Worm (Caenorhabditis elegans) whole organism, L3 larva: ENCODE measurements around the gene pmp-5.

Experiments
- aly-2 ChIP-seq: fragments of 150-350 bp; optimal IDR thresholded peaks from 2 replicates; lab custom pipeline; 2014; ENCODE audit warnings: missing biosample characterization, missing genetic modification characterization
- ama-1 ChIP-seq: fragments of 150-350 bp; optimal IDR thresholded peaks from 2 replicates; lab custom pipeline; 2018
- ceh-82 ChIP-seq: fragments of 150-350 bp; optimal IDR thresholded peaks from 2 replicates; lab custom pipeline; 2014; ENCODE audit warnings: missing biosample characterization, missing genetic modification characterization
- ceh-9 ChIP-seq: sonication (generic microtip); optimal IDR thresholded peaks from 2 replicates; lab custom pipeline; 2018; ENCODE audit warnings: missing biosample characterization, missing genetic modification characterization
- daf-12 ChIP-seq: fragments of 150-350 bp; optimal IDR thresholded peaks from 2 replicates; lab custom pipeline; 2014; ENCODE audit warnings: missing biosample characterization, missing genetic modification reagents, missing genetic modification characterization
- egl-27 ChIP-seq: sonication (generic microtip); optimal IDR thresholded peaks from 4 replicates; lab custom pipeline; 2017; ENCODE audit warnings: missing biosample characterization, missing genetic modification reagents, missing genetic modification characterization
- egl-5 ChIP-seq: fragments of 150-350 bp; optimal IDR thresholded peaks from 2 replicates; lab custom pipeline; 2017; ENCODE audit warnings: missing biosample characterization, missing genetic modification reagents, missing genetic modification characterization, inconsistent platforms
- elt-2 ChIP-seq: sonication (generic microtip); optimal IDR thresholded peaks from 2 replicates; lab custom pipeline; 2016; ENCODE audit warnings: missing genetic modification reagents, mild to moderate bottlenecking, missing genetic modification characterization, missing compliant biosample characterization
- elt-3 ChIP-seq, 3 experiments: fragments of 150-350 bp in 1 of 3; sonication (generic microtip) in 2 of 3; optimal IDR thresholded peaks; 2 replicates in 2 of 3; 4 replicates in 1 of 3; lab custom pipeline; 2014 to 2017; ENCODE audit warnings: missing biosample characterization in 3 of 3, missing genetic modification characterization in 3 of 3
- fkh-10 ChIP-seq: sonication (generic microtip); optimal IDR thresholded peaks from 2 replicates; lab custom pipeline; 2017; ENCODE audit warnings: missing biosample characterization, missing genetic modification reagents, missing genetic modification characterization
- fkh-2 ChIP-seq: fragments of 150-350 bp; optimal IDR thresholded peaks from 2 replicates; lab custom pipeline; 2014; ENCODE audit warnings: missing biosample characterization, missing genetic modification reagents, missing genetic modification characterization
- fos-1 ChIP-seq: fragments of 150-350 bp; optimal IDR thresholded peaks from 2 replicates; lab custom pipeline; 2014; ENCODE audit warnings: missing biosample characterization, missing genetic modification characterization
- hmg-11 ChIP-seq: sonication (generic microtip); optimal IDR thresholded peaks from 2 replicates; lab custom pipeline; 2016; ENCODE audit warnings: missing genetic modification characterization, missing compliant biosample characterization
- lin-39 ChIP-seq: fragments of 150-350 bp; optimal IDR thresholded peaks from 2 replicates; lab custom pipeline; 2018; ENCODE audit warnings: missing biosample characterization, missing genetic modification reagents, missing genetic modification characterization
- lsy-12 ChIP-seq: sonication (generic microtip); optimal IDR thresholded peaks from 2 replicates; lab custom pipeline; 2016; ENCODE audit warnings: mild to moderate bottlenecking, missing genetic modification characterization, missing compliant biosample characterization
- mml-1 ChIP-seq: fragments of 150-350 bp; sonication (generic microtip); optimal IDR thresholded peaks from 3 replicates; lab custom pipeline; 2014; ENCODE audit warnings: missing biosample characterization, missing genetic modification characterization
- nfya-1 ChIP-seq: sonication (generic microtip); optimal IDR thresholded peaks from 2 replicates; lab custom pipeline; 2017; ENCODE audit warnings: missing genetic modification characterization, mild to moderate bottlenecking, missing compliant biosample characterization, antibody characterized with exemption, moderate library complexity; ENCODE audit not compliant: insufficient read depth
- nhr-11 ChIP-seq: fragments of 150-350 bp; optimal IDR thresholded peaks from 2 replicates; lab custom pipeline; 2014; ENCODE audit warnings: missing biosample characterization, missing genetic modification characterization
- nhr-237 ChIP-seq: fragments of 150-350 bp; optimal IDR thresholded peaks from 2 replicates; lab custom pipeline; 2014; ENCODE audit warnings: missing biosample characterization, missing genetic modification characterization
- nhr-25 ChIP-seq: sonication (generic microtip); optimal IDR thresholded peaks from 2 replicates; lab custom pipeline; 2017; ENCODE audit warnings: missing biosample characterization, missing genetic modification characterization
- nhr-28 ChIP-seq: fragments of 150-350 bp; optimal IDR thresholded peaks from 2 replicates; lab custom pipeline; 2014; ENCODE audit warnings: missing biosample characterization, missing genetic modification characterization
- nhr-43 ChIP-seq: sonication (generic microtip); optimal IDR thresholded peaks from 2 replicates; lab custom pipeline; 2016; ENCODE audit warnings: mild to moderate bottlenecking, missing genetic modification characterization, missing compliant biosample characterization; ENCODE audit not compliant: poor library complexity, severe bottlenecking
- nhr-67 ChIP-seq: fragments of 150-350 bp; optimal IDR thresholded peaks from 2 replicates; lab custom pipeline; 2014; ENCODE audit warnings: missing biosample characterization, missing genetic modification characterization
- nhr-76 ChIP-seq: fragments of 150-350 bp; sonication (generic microtip); optimal IDR thresholded peaks from 5 replicates; lab custom pipeline; 2014; ENCODE audit warnings: missing biosample characterization, missing genetic modification characterization
- nhr-77 ChIP-seq: fragments of 150-350 bp; optimal IDR thresholded peaks from 2 replicates; lab custom pipeline; 2014; ENCODE audit warnings: missing biosample characterization, missing genetic modification characterization
- pha-4 ChIP-seq: fragments of 150-350 bp; optimal IDR thresholded peaks from 2 replicates; lab custom pipeline; 2014; ENCODE audit warnings: missing biosample characterization, missing genetic modification reagents, missing genetic modification characterization
- pqm-1 ChIP-seq: fragments of 150-350 bp; optimal IDR thresholded peaks from 2 replicates; lab custom pipeline; 2017; ENCODE audit warnings: missing biosample characterization, missing genetic modification characterization, inconsistent platforms
- tbx-2 ChIP-seq: sonication (generic microtip); optimal IDR thresholded peaks from 2 replicates; lab custom pipeline; 2016; ENCODE audit warnings: mild to moderate bottlenecking, missing genetic modification characterization, missing compliant biosample characterization
- unc-39 ChIP-seq: sonication (generic microtip); optimal IDR thresholded peaks from 4 replicates; lab custom pipeline; 2017; ENCODE audit warnings: missing biosample characterization, missing genetic modification characterization
- unc-62 ChIP-seq: fragments of 150-350 bp; sonication (generic microtip); optimal IDR thresholded peaks from 4 replicates; lab custom pipeline; 2014; ENCODE audit warnings: missing biosample characterization, missing genetic modification reagents, missing genetic modification characterization
- zag-1 ChIP-seq: fragments of 150-350 bp; optimal IDR thresholded peaks from 2 replicates; lab custom pipeline; 2014; ENCODE audit warnings: missing biosample characterization, missing genetic modification characterization
- ztf-11 ChIP-seq: fragments of 150-350 bp; optimal IDR thresholded peaks from 2 replicates; lab custom pipeline; 2014; ENCODE audit warnings: missing biosample characterization, missing genetic modification characterization

Gene pmp-5

DNA sequence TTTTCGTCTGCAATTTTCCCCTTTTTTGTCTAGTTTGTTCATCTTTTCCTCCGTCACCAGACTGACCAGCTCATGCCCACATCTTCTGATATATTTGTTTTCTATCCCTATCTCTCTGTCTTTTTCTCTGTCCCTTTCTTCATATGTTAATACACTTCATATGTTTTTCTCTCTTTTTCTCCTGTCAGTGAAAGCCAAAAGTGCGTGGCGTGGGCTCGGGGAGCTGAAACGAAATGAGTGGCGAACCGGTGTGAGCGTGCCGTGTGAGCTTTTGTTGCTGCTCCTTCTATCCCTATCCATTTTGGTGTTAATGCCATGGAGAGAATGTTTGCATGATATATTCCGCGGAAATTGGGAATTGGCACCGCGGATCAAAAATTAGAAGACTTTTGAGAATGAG, 33.7 kb downstream of the pmp-5 start:
- TF ChIP-seq tbx-2 (tag; lab: Kevin White, UChicago) (no peak), lin-39 (tag; lab: Kevin White, UChicago) (no peak), nhr-77 (tag; lab: Kevin White, UChicago) (no peak), fkh-2 (tag; lab: Kevin White, UChicago) (no peak), zag-1 (no peak), nhr-28 (tag; lab: Kevin White, UChicago) (no peak), egl-5 (no peak), aly-2 (no peak), nhr-25 (tag; lab: Kevin White, UChicago) (no peak), mml-1 (tag; lab: Kevin White, UChicago) (no peak)

DNA sequence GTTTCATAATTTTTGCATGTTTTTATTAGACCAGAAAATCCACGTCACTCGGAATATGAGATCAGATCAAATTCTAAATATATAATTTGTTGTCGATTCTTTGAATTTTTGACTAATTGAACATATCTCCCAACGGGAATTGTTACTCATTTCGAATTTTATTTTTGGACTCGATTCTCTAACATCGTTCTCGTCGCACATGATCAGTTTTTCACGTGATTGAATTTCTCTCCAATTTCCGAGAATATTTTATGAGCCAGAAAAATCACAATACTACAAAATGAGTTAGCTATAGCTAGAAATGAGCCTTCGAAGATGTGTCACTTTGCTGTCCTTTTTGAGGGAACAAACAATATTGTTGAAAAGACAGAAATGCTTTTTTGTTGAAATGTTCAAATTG, 34.8 kb downstream of the pmp-5 start:
- TF ChIP-seq ama-1 (lab: Kevin White, UChicago) (no peak), nhr-43 (tag; lab: Kevin White, UChicago) (no peak), ceh-9 (tag; lab: Kevin White, UChicago) (no peak), fkh-10 (GFP tag; lab: Kevin White, UChicago) (peak; percentile 13), nhr-11 (peak; percentile 70)
- TF ChIP-seq, all 47 proteins: peak for 2

- TF ChIP-seq egl-5 (no peak), unc-62 (GFP tag; lab: Kevin White, UChicago) (no peak), ceh-82 (no peak), nhr-77 (tag; lab: Kevin White, UChicago) (no peak), mml-1 (tag; lab: Kevin White, UChicago) (no peak), ama-1 (lab: Kevin White, UChicago) (no peak), aly-2 (no peak), lsy-12 (tag; lab: Kevin White, UChicago) (no peak), hmg-11 (tag; lab: Kevin White, UChicago) (no peak), tbx-2 (tag; lab: Kevin White, UChicago) (no peak), egl-27 (no peak), elt-2 (no peak), nhr-76 (tag; lab: Kevin White, UChicago) (no peak), nfya-1 (no peak), fos-1 (tag; lab: Kevin White, UChicago) (no peak), nhr-11 (no peak), nhr-67 (no peak), nhr-25 (tag; lab: Kevin White, UChicago) (no peak), elt-3 (tag; optimal IDR thresholded peaks at IDR 0.05; lab: Kevin White, UChicago) (no peak)
Observed at ce11 chrV:6626244-6626643, 39.4 kb downstream of the pmp-5 start, which contains the start of gene ppt-1. Gene ppt-1 (minus strand): TSS chrV:6626344.

DNA sequence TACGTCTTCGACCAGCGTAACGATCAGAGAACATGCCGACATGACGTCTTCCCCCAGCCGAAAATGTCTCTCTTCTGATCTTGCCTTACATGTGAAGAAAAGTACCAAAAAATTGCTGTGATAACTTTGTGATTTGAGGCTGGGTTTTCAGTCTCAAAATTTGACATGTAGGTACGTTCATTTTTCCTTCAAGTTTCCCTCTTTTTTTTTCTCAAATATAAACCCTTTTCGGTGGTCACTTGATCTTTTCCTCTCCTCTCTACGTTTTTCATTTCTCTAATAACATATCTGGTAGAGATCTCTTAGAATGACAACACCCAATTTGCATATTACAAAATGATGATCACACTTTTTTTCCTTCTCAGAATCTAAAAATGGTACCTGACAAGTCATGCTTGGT, 43.7 kb downstream of the pmp-5 start, which contains the start of gene nhr-37:
Gene nhr-37 (plus strand): TSS at position 301 of the 400 bp plus-strand sequence.
- TF ChIP-seq nhr-76 (tag; lab: Kevin White, UChicago) (no peak), unc-39 (tag; lab: Kevin White, UChicago) (no peak), daf-12 (tag; lab: Kevin White, UChicago) (no peak), nfya-1 (no peak)

DNA sequence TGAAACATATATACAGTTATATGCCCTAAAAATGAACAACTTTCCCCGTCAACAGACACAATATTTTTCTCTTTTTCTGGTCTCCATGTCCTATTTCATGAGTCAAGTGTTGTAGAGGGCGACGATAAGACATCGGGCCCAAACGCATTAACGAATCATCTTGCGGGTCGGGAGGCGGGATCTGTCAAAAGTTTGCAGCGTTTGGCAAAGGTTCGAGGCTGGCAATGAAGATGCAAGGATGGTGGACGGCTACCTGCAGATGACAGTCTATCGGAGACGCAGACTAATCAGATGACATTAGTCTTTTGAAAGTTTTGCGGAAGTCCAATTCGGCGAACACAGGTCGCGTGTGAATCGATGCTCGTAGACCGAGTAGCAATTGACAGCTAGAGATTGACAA, 44.8 kb downstream of the pmp-5 start:
- no peak for TF ChIP-seq lsy-12 (tag; lab: Kevin White, UChicago)
- no peak for TF ChIP-seq fos-1 (tag; lab: Kevin White, UChicago)
- TF ChIP-seq elt-2, result no peak
- TF ChIP-seq nhr-25 (tag; lab: Kevin White, UChicago), result peak; percentile 52
- TF ChIP-seq pha-4 (tag; lab: Kevin White, UChicago), result no peak

DNA sequence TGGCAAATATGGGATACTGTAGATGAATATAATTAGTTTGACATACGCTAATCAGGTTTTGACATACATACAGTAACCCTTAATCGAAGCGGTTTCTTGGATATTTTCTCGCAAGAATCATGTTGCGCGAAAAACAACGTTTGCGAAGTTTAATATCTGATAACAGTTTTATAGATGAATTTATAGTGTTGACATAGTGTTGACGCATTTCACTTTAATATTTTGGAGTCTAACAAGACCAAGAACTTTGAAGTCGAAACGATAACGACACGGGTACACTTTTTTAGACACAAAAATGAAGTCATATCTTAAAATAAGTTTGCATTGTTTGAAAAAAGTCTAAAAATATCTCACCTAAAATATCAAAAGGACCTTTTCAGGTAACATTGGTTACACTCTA, 49.3 kb downstream of the pmp-5 start:
- peak; percentile 57 for TF ChIP-seq elt-2
- TF ChIP-seq ztf-11 (tag; lab: Kevin White, UChicago), result no peak
- peak; percentile 38 for TF ChIP-seq pha-4 (tag; lab: Kevin White, UChicago)
- TF ChIP-seq pqm-1 (tag; lab: Kevin White, UChicago), result peak; percentile 88
- TF ChIP-seq fkh-10 (GFP tag; lab: Kevin White, UChicago), result no peak
- no peak for TF ChIP-seq nhr-237 (tag; lab: Kevin White, UChicago)
- no peak for TF ChIP-seq zag-1
